Fruit fly (Drosophila melanogaster) whole organism, embryonic: ENCODE measurements around the gene xmas.

ENCODE experiments used
- ATbp ChIP-seq: fragments of 200-800 bp; sonication (Bioruptor generic); optimal IDR thresholded peaks from 2 replicates; lab custom pipeline; 2017; ENCODE audit warnings: missing biosample characterization, mild to moderate bottlenecking, missing genetic modification characterization, missing genetic modification reagents
- Adf1 ChIP-seq: fragments of 200-800 bp; sonication (Bioruptor generic); IDR thresholded peaks from 2 replicates; pipeline ENCODE4 v1.3.6; 2022; ENCODE audit warnings: missing biosample characterization, missing genetic modification characterization
- Atf6 ChIP-seq: fragments of 200-800 bp; sonication (Bioruptor generic); IDR thresholded peaks from 2 replicates; pipeline ENCODE4 v1.3.6; 2022; ENCODE audit warnings: missing biosample characterization, missing genetic modification characterization
- CG10321 ChIP-seq: fragments of 200-800 bp; sonication (Bioruptor generic); IDR thresholded peaks from 2 replicates; pipeline ENCODE4 v1.3.6; 2022; ENCODE audit warnings: missing biosample characterization, missing genetic modification characterization
- CG10979 ChIP-seq: fragments of 200-800 bp; sonication (Bioruptor generic); optimal IDR thresholded peaks from 2 replicates; lab custom pipeline; 2018; ENCODE audit warnings: missing biosample characterization, mild to moderate bottlenecking, missing genetic modification characterization, moderate library complexity
- CG11247 ChIP-seq: fragments of 200-800 bp; sonication (Bioruptor generic); IDR thresholded peaks from 2 replicates; pipeline ENCODE4 v1.3.6; 2022; ENCODE audit warnings: missing biosample characterization, missing genetic modification characterization
- CG11696 ChIP-seq: fragments of 200-800 bp; sonication (Bioruptor generic); IDR thresholded peaks from 2 replicates; pipeline ENCODE4 v1.3.6; 2022; ENCODE audit warnings: missing biosample characterization, missing genetic modification characterization
- CG12236 ChIP-seq: fragments of 200-800 bp; sonication (Bioruptor generic); optimal IDR thresholded peaks from 2 replicates; lab custom pipeline; 2016; ENCODE audit warnings: missing biosample characterization, missing genetic modification characterization
- CG12299 ChIP-seq: fragments of 200-800 bp; sonication (Bioruptor generic); optimal IDR thresholded peaks from 2 replicates; lab custom pipeline; 2018; ENCODE audit warnings: missing biosample characterization, mild to moderate bottlenecking, missing genetic modification characterization
- CG15073 ChIP-seq: fragments of 200-800 bp; sonication (Bioruptor generic); optimal IDR thresholded peaks from 2 replicates; lab custom pipeline; 2016; ENCODE audit warnings: missing biosample characterization, missing genetic modification characterization
- CG1832 ChIP-seq: fragments of 200-800 bp; sonication (Bioruptor generic); optimal IDR thresholded peaks from 2 replicates; lab custom pipeline; 2017; ENCODE audit warnings: missing biosample characterization, mild to moderate bottlenecking, missing genetic modification characterization, inconsistent platforms
- CG18619 ChIP-seq: fragments of 200-800 bp; sonication (Bioruptor generic); optimal IDR thresholded peaks from 3 replicates; lab custom pipeline; 2017; ENCODE audit warnings: missing biosample characterization, mild to moderate bottlenecking, missing genetic modification characterization
- CG2199 ChIP-seq: fragments of 200-800 bp; sonication (Bioruptor generic); IDR thresholded peaks from 3 replicates; pipeline ENCODE4 v1.3.6; 2022; ENCODE audit warnings: missing biosample characterization, missing genetic modification characterization
- CG34376 ChIP-seq: fragments of 200-800 bp; sonication (Bioruptor generic); optimal IDR thresholded peaks from 2 replicates; lab custom pipeline; 2018; ENCODE audit warnings: missing biosample characterization, mild to moderate bottlenecking, missing genetic modification characterization
- CG3726 ChIP-seq: fragments of 200-800 bp; sonication (Bioruptor generic); IDR thresholded peaks from 3 replicates; pipeline ENCODE4, ENCODE4 v1.3.6; 2022; ENCODE audit warnings: missing biosample characterization, missing genetic modification characterization
- CG4617 ChIP-seq: fragments of 200-800 bp; sonication (Bioruptor generic); optimal IDR thresholded peaks from 3 replicates; lab custom pipeline; 2016; ENCODE audit warnings: missing biosample characterization, missing genetic modification characterization, borderline replicate concordance
- CG5180 ChIP-seq: fragments of 200-800 bp; sonication (Bioruptor generic); optimal IDR thresholded peaks from 3 replicates; lab custom pipeline; 2017; ENCODE audit warnings: missing biosample characterization, missing genetic modification characterization, mild to moderate bottlenecking, moderate library complexity, missing genetic modification reagents
- CG6813 ChIP-seq: fragments of 200-800 bp; sonication (Bioruptor generic); optimal IDR thresholded peaks from 2 replicates; lab custom pipeline; 2017; ENCODE audit warnings: missing biosample characterization, missing genetic modification characterization, mild to moderate bottlenecking, moderate library complexity, missing genetic modification reagents
- CG7357 ChIP-seq: fragments of 200-800 bp; sonication (Bioruptor generic); IDR thresholded peaks from 3 replicates; pipeline ENCODE4 v1.3.6; 2022; ENCODE audit warnings: missing biosample characterization, missing genetic modification characterization
- CG8281 ChIP-seq: fragments of 200-800 bp; sonication (Bioruptor generic); optimal IDR thresholded peaks from 2 replicates; lab custom pipeline; 2018; ENCODE audit warnings: missing biosample characterization, mild to moderate bottlenecking, missing genetic modification characterization, moderate library complexity
- CG9609 ChIP-seq: fragments of 200-800 bp; sonication (Bioruptor generic); optimal IDR thresholded peaks from 3 replicates; lab custom pipeline; 2016; ENCODE audit warnings: missing biosample characterization, missing genetic modification characterization
- CG9817 ChIP-seq: fragments of 200-800 bp; sonication (Bioruptor generic); optimal IDR thresholded peaks from 2 replicates; lab custom pipeline; 2018; ENCODE audit warnings: missing biosample characterization, mild to moderate bottlenecking, missing genetic modification characterization, moderate library complexity
- Camta ChIP-seq: fragments of 200-800 bp; sonication (Bioruptor generic); optimal IDR thresholded peaks from 2 replicates; lab custom pipeline; 2016; ENCODE audit warnings: missing biosample characterization, missing genetic modification characterization
- D19A ChIP-seq: fragments of 200-800 bp; optimal IDR thresholded peaks from 3 replicates; lab custom pipeline; 2019; ENCODE audit warnings: missing biosample characterization, mild to moderate bottlenecking, missing genetic modification characterization, moderate library complexity
- Ets97D ChIP-seq: fragments of 200-800 bp; sonication (Bioruptor generic); optimal IDR thresholded peaks from 3 replicates; lab custom pipeline; 2016; ENCODE audit warnings: missing biosample characterization, missing genetic modification characterization
- Hmx ChIP-seq: fragments of 200-800 bp; sonication (Bioruptor generic); optimal IDR thresholded peaks from 2 replicates; lab custom pipeline; 2016; ENCODE audit warnings: missing biosample characterization, missing genetic modification characterization
- Hr51 ChIP-seq, 2 experiments: fragments of 200-800 bp; sonication (Bioruptor generic); optimal IDR thresholded peaks; 2 replicates in 1 of 2; 3 replicates in 1 of 2; lab custom pipeline; 2016 to 2018; ENCODE audit warnings: missing biosample characterization in 2 of 2, missing genetic modification characterization in 2 of 2, mild to moderate bottlenecking in 1 of 2, moderate library complexity in 1 of 2
- PHDP ChIP-seq: fragments of 200-800 bp; sonication (Bioruptor generic); optimal IDR thresholded peaks from 3 replicates; lab custom pipeline; 2018; ENCODE audit warnings: missing biosample characterization, mild to moderate bottlenecking, missing genetic modification characterization, moderate library complexity
- Poxn ChIP-seq: fragments of 200-800 bp; sonication (Bioruptor generic); IDR thresholded peaks from 2 replicates; pipeline ENCODE4 v1.3.6; 2022; ENCODE audit warnings: missing biosample characterization, missing genetic modification characterization
- Rx ChIP-seq: fragments of 200-800 bp; sonication (Bioruptor generic); IDR thresholded peaks from 2 replicates; pipeline ENCODE4 v1.3.6; 2022; ENCODE audit warnings: missing biosample characterization, missing genetic modification characterization
- Sin3A ChIP-seq: fragments of >200 bp; optimal IDR thresholded peaks from 2 replicates; lab custom pipeline; 2018
- Six4 ChIP-seq: fragments of 200-800 bp; sonication (Bioruptor generic); optimal IDR thresholded peaks from 2 replicates; lab custom pipeline; 2016; ENCODE audit warnings: missing biosample characterization, missing genetic modification characterization
- ab ChIP-seq: fragments of 200-800 bp; sonication (Bioruptor generic); optimal IDR thresholded peaks from 2 replicates; lab custom pipeline; 2016; ENCODE audit warnings: missing biosample characterization, missing genetic modification characterization
- ac ChIP-seq: fragments of 200-800 bp; sonication (Bioruptor generic); optimal IDR thresholded peaks from 3 replicates; lab custom pipeline; 2017; ENCODE audit warnings: missing biosample characterization, mild to moderate bottlenecking, missing genetic modification characterization
- ase ChIP-seq: fragments of 200-800 bp; sonication (Bioruptor generic); IDR thresholded peaks from 3 replicates; pipeline ENCODE4 v1.3.6; 2022; ENCODE audit warnings: missing biosample characterization, missing genetic modification characterization
- btn ChIP-seq: fragments of 200-800 bp; sonication (Bioruptor generic); optimal IDR thresholded peaks from 2 replicates; lab custom pipeline; 2016; ENCODE audit warnings: missing biosample characterization, missing genetic modification characterization
- cas ChIP-seq: fragments of 200-800 bp; sonication (Bioruptor generic); IDR thresholded peaks from 2 replicates; pipeline ENCODE4 v1.3.6; 2022; ENCODE audit warnings: missing biosample characterization, missing genetic modification characterization
- cato ChIP-seq: fragments of 200-800 bp; sonication (Bioruptor generic); optimal IDR thresholded peaks from 2 replicates; lab custom pipeline; 2016; ENCODE audit warnings: missing biosample characterization, missing genetic modification characterization, borderline replicate concordance
- en ChIP-seq: fragments of 200-800 bp; sonication (Bioruptor generic); optimal IDR thresholded peaks from 2 replicates; lab custom pipeline; 2016; ENCODE audit warnings: missing biosample characterization, missing genetic modification characterization
- eve ChIP-seq, 2 experiments: fragments of >200 bp; optimal IDR thresholded peaks; 2 replicates each; lab custom pipeline; 2017; ENCODE audit warnings: missing biosample characterization in 2 of 2, missing genetic modification characterization in 2 of 2
- ftz-f1 ChIP-seq: fragments of 200-800 bp; sonication (Bioruptor generic); optimal IDR thresholded peaks from 2 replicates; lab custom pipeline; 2016; ENCODE audit warnings: missing biosample characterization, missing genetic modification characterization
- gcm ChIP-seq: fragments of 200-800 bp; sonication (Bioruptor generic); optimal IDR thresholded peaks from 2 replicates; lab custom pipeline; 2019; ENCODE audit warnings: missing biosample characterization, mild to moderate bottlenecking, missing genetic modification characterization, moderate library complexity
- kay ChIP-seq: fragments of 200-800 bp; sonication (Bioruptor generic); optimal IDR thresholded peaks from 2 replicates; lab custom pipeline; 2016; ENCODE audit warnings: missing biosample characterization, missing genetic modification characterization
- pros ChIP-seq: fragments of 200-800 bp; sonication (Bioruptor generic); optimal IDR thresholded peaks from 3 replicates; lab custom pipeline; 2019; ENCODE audit warnings: missing biosample characterization, mild to moderate bottlenecking, missing genetic modification characterization, moderate library complexity
- row ChIP-seq: fragments of 200-800 bp; sonication (Bioruptor generic); IDR thresholded peaks from 3 replicates; pipeline ENCODE4 v1.3.6; 2022; ENCODE audit warnings: missing biosample characterization, missing genetic modification characterization
- seq ChIP-seq: fragments of 200-800 bp; sonication (Bioruptor generic); IDR thresholded peaks from 2 replicates; pipeline ENCODE4 v1.3.6; 2022; ENCODE audit warnings: missing biosample characterization, missing genetic modification characterization
- slp2 ChIP-seq: fragments of 200-800 bp; sonication (Bioruptor generic); optimal IDR thresholded peaks from 2 replicates; lab custom pipeline; 2016; ENCODE audit warnings: missing biosample characterization, missing genetic modification characterization
- tio ChIP-seq: fragments of 200-800 bp; sonication (Bioruptor generic); optimal IDR thresholded peaks from 2 replicates; lab custom pipeline; 2017; ENCODE audit warnings: missing biosample characterization, missing genetic modification characterization, inconsistent platforms
- unpg ChIP-seq: fragments of 200-800 bp; sonication (Bioruptor generic); optimal IDR thresholded peaks from 3 replicates; lab custom pipeline; 2018; ENCODE audit warnings: missing biosample characterization, mild to moderate bottlenecking, missing genetic modification characterization, moderate library complexity
- yki ChIP-seq: fragments of >200 bp; optimal IDR thresholded peaks from 3 replicates; lab custom pipeline; 2018

xmas gene

dm6 chrX:17125017-17125821, 33.9 kb downstream of the xmas start (continued):
- TF ChIP-seq CG12236 (GFP tag; lab: Kevin White, UChicago): no peak
- TF ChIP-seq CG3726 (GFP tag; lab: Robert Waterston, UW): peak; percentile 36; the same call in 1 of the 3 replicates
- no peak for TF ChIP-seq CG12299
- TF ChIP-seq CG9817: peak; percentile 43
- TF ChIP-seq Six4 (GFP tag; lab: Kevin White, UChicago): peak; percentile 4
- no peak for TF ChIP-seq CG2199
- TF ChIP-seq Sin3A (lab: Kevin White, UChicago): no peak
- no peak for TF ChIP-seq Camta (GFP tag; lab: Kevin White, UChicago)
- TF ChIP-seq D19A (tag; lab: Kevin White, UChicago): peak; percentile 87
- peak; percentile 51 for TF ChIP-seq CG6813 (GFP tag; lab: Kevin White, UChicago)
- peak; percentile 53 for TF ChIP-seq CG11247 (GFP tag; lab: Robert Waterston, UW)
- peak; percentile 49 for TF ChIP-seq Rx (GFP tag; lab: Robert Waterston, UW)
- peak; percentile 21 for TF ChIP-seq Ets97D (GFP tag; lab: Kevin White, UChicago)
- peak; percentile 95 for TF ChIP-seq row (GFP tag; lab: Robert Waterston, UW)
- no peak for TF ChIP-seq CG9609 (GFP tag; lab: Kevin White, UChicago)
- TF ChIP-seq btn (GFP tag; lab: Kevin White, UChicago): no peak
- TF ChIP-seq CG11696 (GFP tag; lab: Robert Waterston, UW): peak; percentile 44
- TF ChIP-seq CG34376 (GFP tag; lab: Kevin White, UChicago): peak; percentile 85
- no peak for TF ChIP-seq Poxn (GFP tag; lab: Robert Waterston, UW)
- TF ChIP-seq ftz-f1: peak; percentile 86
- TF ChIP-seq Hr51 (GFP tag; optimal IDR thresholded peaks at IDR 0.05; lab: Kevin White, UChicago): peak; percentile 23 to 80
- peak; percentile 68 for TF ChIP-seq PHDP (tag; lab: Kevin White, UChicago)
- TF ChIP-seq Atf6 (GFP tag; lab: Robert Waterston, UW): peak; percentile 74
- peak; percentile 8 for TF ChIP-seq gcm (GFP tag; lab: Kevin White, UChicago)
- TF ChIP-seq CG5180 (GFP tag; lab: Kevin White, UChicago): peak; percentile 54
- TF ChIP-seq ATbp (GFP tag; lab: Kevin White, UChicago): no peak
- peak; percentile 77 for TF ChIP-seq unpg (GFP tag; lab: Kevin White, UChicago)
- peak; percentile 58; the same call in 1 of the 3 replicates for TF ChIP-seq ase (GFP tag; lab: Robert Waterston, UW)
- TF ChIP-seq yki (lab: Kevin White, UChicago): no peak
- TF ChIP-seq Adf1 (GFP tag; lab: Robert Waterston, UW): no peak; the same call in 1 of the 2 replicates
- peak; percentile 75 for TF ChIP-seq CG1832 (GFP tag; lab: Kevin White, UChicago)
- peak; percentile 22 for TF ChIP-seq pros (GFP tag; lab: Kevin White, UChicago)
- peak; percentile 6 for TF ChIP-seq kay (GFP tag; lab: Kevin White, UChicago)
- peak; percentile 35 for TF ChIP-seq tio
- TF ChIP-seq CG10321 (GFP tag; lab: Robert Waterston, UW): 0 out of 2 replicates have a peak, but pooled peaks have one; percentile 30
- peak; percentile 67 for TF ChIP-seq seq
- no peak for TF ChIP-seq CG8281 (tag; lab: Kevin White, UChicago)
- TF ChIP-seq ac (GFP tag; lab: Kevin White, UChicago): no peak
- peak; percentile 24 for TF ChIP-seq Hmx (GFP tag; lab: Kevin White, UChicago)
- peak; percentile 26; the same call in 2 of the 3 replicates for TF ChIP-seq CG7357 (GFP tag; lab: Robert Waterston, UW)
- TF ChIP-seq cas (GFP tag; lab: Robert Waterston, UW): 0 out of 2 replicates have a peak, but pooled peaks have one; percentile 18
- no peak for TF ChIP-seq cato (GFP tag; lab: Kevin White, UChicago)
- no peak for TF ChIP-seq CG15073 (GFP tag; lab: Kevin White, UChicago)
- peak; percentile 27 for TF ChIP-seq CG18619 (GFP tag; lab: Kevin White, UChicago)
- TF ChIP-seq slp2 (GFP tag; lab: Kevin White, UChicago): no peak
- no peak for TF ChIP-seq CG4617 (GFP tag; lab: Kevin White, UChicago)
- TF ChIP-seq ab (GFP tag; lab: Kevin White, UChicago): no peak
- TF ChIP-seq en: no peak
- TF ChIP-seq CG10979: peak; percentile 54
- peak in 1 of 2 experiments; percentile 63 for TF ChIP-seq eve (GFP tag; optimal IDR thresholded peaks at IDR 0.05; lab: Kevin White, UChicago)
